Fruit fly (Drosophila melanogaster): ENCODE results near the gene CG43235.

- no peak for TF ChIP-seq CG11456 (GFP tag; IDR thresholded peaks at IDR 0.05)
- no peak for TF ChIP-seq CG3995 (GFP tag; optimal IDR thresholded peaks at IDR 0.05)
- no peak for TF ChIP-seq B-H2 (GFP tag; optimal IDR thresholded peaks at IDR 0.05)
- no peak for TF ChIP-seq CG12391 (tag; optimal IDR thresholded peaks at IDR 0.05)
- TF ChIP-seq h (optimal IDR thresholded peaks at IDR 0.05) = no peak
- TF ChIP-seq CG13424 (tag; optimal IDR thresholded peaks at IDR 0.05) = no peak
- no peak for TF ChIP-seq CG11560 (tag; IDR thresholded peaks at IDR 0.05)
- no peak for TF ChIP-seq CG13287 (GFP tag; IDR thresholded peaks at IDR 0.05; ENCODE audit: partially characterized antibody)
- no peak for TF ChIP-seq CG14667 (GFP tag; IDR thresholded peaks at IDR 0.05)
- TF ChIP-seq oc (tag; optimal IDR thresholded peaks at IDR 0.05) = no peak
Measured at dm6 chr2L:7665747-7666146, 27.1 kb upstream of the CG43235 start, which contains the start of gene Myo28B1.
